Worm (Caenorhabditis elegans): ENCODE measurements around the gene T05C12.9.

The T05C12.9 gene

ce11 chrII:8152711-8153325 is 40.2 kb downstream of the T05C12.9 start:
- no peak for TF ChIP-seq tbx-37 (GFP tag; conservative IDR thresholded peaks at IDR 0.05)
- TF ChIP-seq ceh-36 (tag; optimal IDR thresholded peaks at IDR 0.05), result no peak
- TF ChIP-seq tra-4 (tag; optimal IDR thresholded peaks at IDR 0.05), result no peak
- TF ChIP-seq scrt-1 (GFP tag; IDR thresholded peaks at IDR 0.05), result no peak
- no peak for TF ChIP-seq ama-1 (optimal IDR thresholded peaks at IDR 0.05)
- no peak for TF ChIP-seq hnd-1 (tag; optimal IDR thresholded peaks at IDR 0.05)

ce11 chrII:8149930-8150329 is 43.1 kb downstream of the T05C12.9 start, which contains the start of gene F10B5.3:
F10B5.3 (minus strand) TSS chrII:8150030.
- TF ChIP-seq tbx-37 (GFP tag; conservative IDR thresholded peaks at IDR 0.05) (no peak), ceh-13 (GFP tag; optimal IDR thresholded peaks at IDR 0.05) (no peak), pes-1 (GFP tag; IDR thresholded peaks at IDR 0.05) (no peak), ama-1 (optimal IDR thresholded peaks at IDR 0.05) (no peak), flt-1 (GFP tag; IDR thresholded peaks at IDR 0.05) (no peak), tbx-11 (GFP tag; IDR thresholded peaks at IDR 0.05) (no peak), ets-7 (tag; optimal IDR thresholded peaks at IDR 0.05) (no peak)

DNA sequence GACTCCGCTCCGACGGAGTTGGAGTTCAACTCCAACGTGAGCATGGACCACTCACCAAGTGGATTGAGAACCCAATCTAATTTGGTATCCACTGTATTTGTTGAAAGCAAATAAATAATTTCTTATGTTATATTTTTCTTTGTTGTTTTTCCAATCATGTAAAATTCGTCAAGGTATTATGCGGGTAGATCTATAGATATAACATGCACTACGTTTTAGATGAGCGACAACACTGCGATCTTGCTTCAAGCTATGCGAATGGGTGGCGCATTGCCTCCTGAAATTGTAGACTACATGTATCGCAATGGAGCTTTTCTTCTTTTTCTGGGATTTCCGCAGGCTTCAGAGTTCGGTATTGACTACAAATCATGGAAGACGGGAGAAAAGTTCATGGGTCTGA is 48.5 kb downstream of the T05C12.9 start, which contains the start of gene F10B5.2:
TSS of gene F10B5.2 (plus strand) at position 220 of the 400 bp plus-strand sequence.
- TF ChIP-seq tbx-37 (GFP tag; conservative IDR thresholded peaks at IDR 0.05), result no peak
- no peak for TF ChIP-seq hnd-1 (tag; optimal IDR thresholded peaks at IDR 0.05)
- no peak for TF ChIP-seq aly-1 (tag; optimal IDR thresholded peaks at IDR 0.05)
- TF ChIP-seq tbx-11 (GFP tag; IDR thresholded peaks at IDR 0.05), result no peak
- no peak for TF ChIP-seq flt-1 (GFP tag; IDR thresholded peaks at IDR 0.05)
- TF ChIP-seq scrt-1 (GFP tag; IDR thresholded peaks at IDR 0.05), result no peak
- no peak for TF ChIP-seq ceh-36 (tag; optimal IDR thresholded peaks at IDR 0.05)
- TF ChIP-seq ceh-13 (GFP tag; optimal IDR thresholded peaks at IDR 0.05), result no peak
- no peak for TF ChIP-seq B0310.2 (tag; optimal IDR thresholded peaks at IDR 0.05)
- TF ChIP-seq tra-4 (tag; optimal IDR thresholded peaks at IDR 0.05), result no peak
- no peak for TF ChIP-seq ets-7 (tag; optimal IDR thresholded peaks at IDR 0.05)
- TF ChIP-seq pes-1 (GFP tag; IDR thresholded peaks at IDR 0.05), result no peak
- TF ChIP-seq sea-1 (GFP tag; conservative IDR thresholded peaks at IDR 0.05), result no peak
- no peak for TF ChIP-seq ama-1 (optimal IDR thresholded peaks at IDR 0.05)

- TF ChIP-seq B0310.2 (tag; optimal IDR thresholded peaks at IDR 0.05) (no peak), ets-7 (tag; optimal IDR thresholded peaks at IDR 0.05) (no peak)
Observed at ce11 chrII:8143278-8143931, 49.6 kb downstream of the T05C12.9 start, which contains the start of the genes ints-11 and rpl-10. ints-11 (minus strand) TSS chrII:8143478. rpl-10 (plus strand) TSS chrII:8143881.

Data from whole organism, early embryonic.